Worm (Caenorhabditis elegans) whole organism, early embryonic: ENCODE measurements around the gene pxl-1.

Source experiments
- ama-1 ChIP-seq: fragments of 150-350 bp; optimal IDR thresholded peaks from 2 replicates; lab custom pipeline; 2014
- ets-7 ChIP-seq: sonication (generic microtip); optimal IDR thresholded peaks from 2 replicates; lab custom pipeline; 2016; ENCODE audit warnings: missing genotype, missing genetic modification characterization, missing compliant biosample characterization
- sea-1 ChIP-seq: fragments of 200-800 bp; sonication (Bioruptor generic); conservative IDR thresholded peaks from 2 replicates; pipeline ENCODE4 v1.3.6; 2022; ENCODE audit warnings: missing genetic modification characterization, missing compliant biosample characterization

DNA sequence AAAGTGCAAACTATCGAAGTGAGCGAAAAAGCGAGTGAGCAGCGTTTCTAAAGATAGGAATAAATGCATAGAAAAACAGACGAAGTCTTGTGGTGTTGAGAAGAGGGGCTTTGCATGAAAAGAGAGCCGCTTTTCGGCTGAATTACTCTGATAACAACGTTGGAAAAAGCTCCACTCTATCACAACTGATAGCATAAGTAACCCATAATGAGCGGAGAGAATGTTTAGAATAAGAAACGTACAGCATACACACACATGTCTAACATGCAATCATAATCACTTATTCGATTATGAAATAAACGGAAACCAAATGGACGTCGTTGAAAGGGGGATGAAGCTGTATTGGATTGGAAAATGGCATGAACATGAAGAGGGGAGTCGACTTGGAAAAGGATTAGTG, 55.5 kb downstream of the pxl-1 start:
- TF ChIP-seq ama-1 (lab: Kevin White, UChicago) (no peak), sea-1 (GFP tag; lab: Robert Waterston, UW) (no peak), ets-7 (tag; lab: Kevin White, UChicago) (no peak)
